Worm (Caenorhabditis elegans) whole organism, L3 larva: ENCODE measurements around the gene Y116A8C.29.

ENCODE experiments used
- ama-1 ChIP-seq: fragments of 150-350 bp; optimal IDR thresholded peaks from 2 replicates; lab custom pipeline; 2018
- elt-1 ChIP-seq: fragments of 150-350 bp; optimal IDR thresholded peaks from 2 replicates; lab custom pipeline; 2014; ENCODE audit warnings: missing biosample characterization, missing genetic modification characterization
- fkh-2 ChIP-seq: fragments of 150-350 bp; optimal IDR thresholded peaks from 2 replicates; lab custom pipeline; 2014; ENCODE audit warnings: missing biosample characterization, missing genetic modification reagents, missing genetic modification characterization
- nhr-11 ChIP-seq: fragments of 150-350 bp; optimal IDR thresholded peaks from 2 replicates; lab custom pipeline; 2014; ENCODE audit warnings: missing biosample characterization, missing genetic modification characterization
- nhr-237 ChIP-seq: fragments of 150-350 bp; optimal IDR thresholded peaks from 2 replicates; lab custom pipeline; 2014; ENCODE audit warnings: missing biosample characterization, missing genetic modification characterization
- nhr-25 ChIP-seq: sonication (generic microtip); optimal IDR thresholded peaks from 2 replicates; lab custom pipeline; 2017; ENCODE audit warnings: missing biosample characterization, missing genetic modification characterization
- nhr-43 ChIP-seq: sonication (generic microtip); optimal IDR thresholded peaks from 2 replicates; lab custom pipeline; 2016; ENCODE audit warnings: mild to moderate bottlenecking, missing genetic modification characterization, missing compliant biosample characterization; ENCODE audit not compliant: poor library complexity, severe bottlenecking
- skn-1 ChIP-seq: fragments of 150-350 bp; optimal IDR thresholded peaks from 2 replicates; lab custom pipeline; 2014; ENCODE audit warnings: missing biosample characterization, missing genetic modification characterization
- snpc-4 ChIP-seq: fragments of 150-350 bp; optimal IDR thresholded peaks from 2 replicates; lab custom pipeline; 2014; ENCODE audit warnings: missing biosample characterization, missing genetic modification characterization
- unc-62 ChIP-seq: fragments of 150-350 bp; sonication (generic microtip); optimal IDR thresholded peaks from 4 replicates; lab custom pipeline; 2014; ENCODE audit warnings: missing biosample characterization, missing genetic modification reagents, missing genetic modification characterization
- zag-1 ChIP-seq: fragments of 150-350 bp; optimal IDR thresholded peaks from 2 replicates; lab custom pipeline; 2014; ENCODE audit warnings: missing biosample characterization, missing genetic modification characterization

DNA sequence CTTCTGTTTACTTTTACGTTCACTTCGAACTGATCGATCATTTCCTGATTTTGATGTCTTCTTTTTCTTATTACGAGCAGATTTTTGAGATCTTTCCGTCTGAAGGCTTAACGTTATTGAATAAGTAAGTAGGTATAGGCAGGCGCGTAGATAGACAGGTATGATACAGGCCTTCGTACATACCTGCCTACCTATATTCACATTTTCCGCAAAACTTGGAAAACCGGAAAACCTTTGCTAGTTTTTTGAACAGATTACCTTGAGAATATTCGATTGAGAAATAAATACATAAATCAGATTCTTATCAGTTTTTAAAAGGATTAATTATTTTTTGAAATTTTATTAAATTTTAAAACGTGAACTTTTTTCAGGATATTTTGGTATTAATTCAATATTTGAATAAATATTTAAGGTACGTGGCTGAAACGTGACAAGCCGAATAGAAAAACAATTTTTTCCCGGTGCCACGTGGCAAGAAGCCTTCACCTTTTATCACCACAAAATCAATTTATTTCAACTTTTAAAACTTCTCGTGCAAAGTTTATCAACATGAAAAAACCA is 37.3 kb downstream of the Y116A8C.29 start, which contains the start of the genes Y116A8C.37 and Y116A8C.38:
- no peak for TF ChIP-seq nhr-237
- no peak for TF ChIP-seq nhr-43 (tag; lab: Kevin White, UChicago)
- TF ChIP-seq snpc-4, result no peak
- TF ChIP-seq zag-1 (tag; lab: Kevin White, UChicago), result no peak
- no peak for TF ChIP-seq skn-1 (tag; lab: Kevin White, UChicago)
- no peak for TF ChIP-seq elt-1 (tag; lab: Kevin White, UChicago)
- TF ChIP-seq nhr-25, result no peak
- TF ChIP-seq ama-1, result no peak
- TF ChIP-seq fkh-2 (tag; lab: Kevin White, UChicago), result no peak
- TF ChIP-seq nhr-11 (tag; lab: Kevin White, UChicago), result no peak
- no peak for TF ChIP-seq unc-62 (GFP tag; lab: Kevin White, UChicago)
